Fruit fly (Drosophila melanogaster): ENCODE results near the gene Tpc1.
A peak's percentile ranks its signal among the peaks of the same experiment; 100 is the strongest.

Gene Tpc1

dm6 chr3R:10886462-10887315, 4.7 kb upstream of the Tpc1 start (continued):
- TF ChIP-seq CG11085 (GFP tag; IDR thresholded peaks at IDR 0.05) (peak; percentile 79; the same call in 1 of the 2 replicates), lab (GFP tag; optimal IDR thresholded peaks at IDR 0.05) (peak; percentile 96), tap (tag; optimal IDR thresholded peaks at IDR 0.05) (peak; percentile 63), wdn (GFP tag; IDR thresholded peaks at IDR 0.05) (peak; percentile 91), Atf-2 (GFP tag; optimal IDR thresholded peaks at IDR 0.05) (peak; percentile 82), C15 (GFP tag; IDR thresholded peaks at IDR 0.05) (peak; percentile 34; the same call in 1 of the 3 replicates), gro (GFP tag; optimal IDR thresholded peaks at IDR 0.05) (peak; percentile 84), sqz (GFP tag; optimal IDR thresholded peaks at IDR 0.05) (peak; percentile 91), tin (GFP tag; optimal IDR thresholded peaks at IDR 0.05) (peak; percentile 83), ac (GFP tag; optimal IDR thresholded peaks at IDR 0.05) (peak; percentile 62), Asciz (GFP tag; optimal IDR thresholded peaks at IDR 0.05) (peak; percentile 81), insv (GFP tag; optimal IDR thresholded peaks at IDR 0.05) (peak in 1 of 2 experiments; percentile 71), CG13296 (GFP tag; optimal IDR thresholded peaks at IDR 0.05) (peak; percentile 94), CG4854 (GFP tag; optimal IDR thresholded peaks at IDR 0.05) (peak; percentile 55), chif (GFP tag; optimal IDR thresholded peaks at IDR 0.05) (peak; percentile 69 to 89), CG12744 (GFP tag; optimal IDR thresholded peaks at IDR 0.05) (peak; percentile 87), Sry-β (GFP tag; optimal IDR thresholded peaks at IDR 0.05) (peak; percentile 16), Sry-δ (GFP tag; optimal IDR thresholded peaks at IDR 0.05) (peak; percentile 40), CG2712 (tag; optimal IDR thresholded peaks at IDR 0.05) (peak; percentile 85), CG9609 (GFP tag; optimal IDR thresholded peaks at IDR 0.05) (peak; percentile 70), ftz-f1 (GFP tag; optimal IDR thresholded peaks at IDR 0.05) (peak; percentile 58), CG6175 (GFP tag; IDR thresholded peaks at IDR 0.05) (no peak; the same call in 2 of the 3 replicates), ken (GFP tag; IDR thresholded peaks at IDR 0.05) (peak; percentile 43; the same call in 1 of the 3 replicates), CG14667 (GFP tag; IDR thresholded peaks at IDR 0.05) (peak; percentile 75), org-1 (GFP tag; optimal IDR thresholded peaks at IDR 0.05) (peak; percentile 87), Hr78 (GFP tag; optimal IDR thresholded peaks at IDR 0.05) (peak in 1 of 2 experiments; percentile 92), CG10979 (tag; optimal IDR thresholded peaks at IDR 0.05) (peak; percentile 89), CG8478 (optimal IDR thresholded peaks at IDR 0.05) (no peak), Ada2b (GFP tag; IDR thresholded peaks at IDR 0.05) (peak; percentile 85), gce (GFP tag; IDR thresholded peaks at IDR 0.05) (peak; percentile 56; the same call in 2 of the 3 replicates), Stat92E (GFP tag; optimal IDR thresholded peaks at IDR 0.05) (peak in 1 of 3 experiments; percentile 74), crc (GFP tag; optimal IDR thresholded peaks at IDR 0.05) (peak; percentile 87), CG10147 (GFP tag; optimal IDR thresholded peaks at IDR 0.05) (peak; percentile 84), Aef1 (GFP tag; IDR thresholded peaks at IDR 0.05) (peak; percentile 83), sna (GFP tag; IDR thresholded peaks at IDR 0.05; ENCODE audit: partially characterized antibody) (no peak), sc (optimal IDR thresholded peaks at IDR 0.05) (no peak), sc (GFP tag; optimal IDR thresholded peaks at IDR 0.05) (peak; percentile 75), her (GFP tag; optimal IDR thresholded peaks at IDR 0.05) (peak; percentile 81), CG11247 (GFP tag; IDR thresholded peaks at IDR 0.05) (peak; percentile 76), CG15601 (tag; optimal IDR thresholded peaks at IDR 0.05) (peak; percentile 84), H15 (GFP tag; IDR thresholded peaks at IDR 0.05) (peak; percentile 67; the same call in 2 of the 3 replicates), CG6765 (GFP tag; optimal IDR thresholded peaks at IDR 0.05) (peak; percentile 85), CG17385 (GFP tag; optimal IDR thresholded peaks at IDR 0.05) (peak; percentile 87), sob (GFP tag; IDR thresholded peaks at IDR 0.05) (peak; percentile 92), shn (GFP tag; optimal IDR thresholded peaks at IDR 0.05) (peak; percentile 74), CG1603 (tag; optimal IDR thresholded peaks at IDR 0.05) (peak; percentile 53), CG7556 (GFP tag; optimal IDR thresholded peaks at IDR 0.05) (peak; percentile 95), CG4820 (GFP tag; optimal IDR thresholded peaks at IDR 0.05) (peak; percentile 79), schlank (tag; optimal IDR thresholded peaks at IDR 0.05) (peak; percentile 74)
